Worm (Caenorhabditis elegans) whole organism, L4 larva: Measurements from ENCODE around the gene Y46G5A.28.

Experiments
- ama-1 ChIP-seq: fragments of 150-350 bp; optimal IDR thresholded peaks from 2 replicates; lab custom pipeline; 2014; ENCODE audit warnings: inconsistent platforms, mixed read lengths
- hmg-1.1 ChIP-seq: fragments of 200-800 bp; sonication (Bioruptor generic); IDR thresholded peaks from 2 replicates; pipeline ENCODE4 v1.3.6; 2022; ENCODE audit warnings: missing genetic modification reagents, missing genetic modification characterization, missing compliant biosample characterization
- nhr-111 ChIP-seq: fragments of 200-800 bp; sonication (Bioruptor generic); optimal IDR thresholded peaks from 2 replicates; lab custom pipeline; 2018; ENCODE audit warnings: mild to moderate bottlenecking, missing genetic modification characterization, missing compliant biosample characterization
- unc-130 ChIP-seq: sonication (generic microtip); optimal IDR thresholded peaks from 2 replicates; lab custom pipeline; 2016; ENCODE audit warnings: missing genetic modification reagents, missing genetic modification characterization, missing compliant biosample characterization

- TF ChIP-seq unc-130 (GFP tag; lab: Kevin White, UChicago) (no peak), hmg-1.1 (GFP tag; lab: Robert Waterston, UW) (no peak), nhr-111 (GFP tag; lab: Kevin White, UChicago) (no peak), ama-1 (lab: Kevin White, UChicago) (no peak)
Measured at ce11 chrII:12855900-12856299, 5.7 kb downstream of the Y46G5A.28 start, which contains the start of gene Y46G5A.29.
